Worm (Caenorhabditis elegans) whole organism, midembryonic: ENCODE data around the gene rad-54.L2.

Experiments
- T22C8.4 ChIP-seq: fragments of 200-800 bp; sonication (Bioruptor generic); IDR thresholded peaks from 2 replicates; pipeline ENCODE4 v1.3.6; 2022; ENCODE audit warnings: missing genetic modification characterization, missing compliant biosample characterization
- cog-1 ChIP-seq: sonication (generic microtip); optimal IDR thresholded peaks from 2 replicates; lab custom pipeline; 2016; ENCODE audit warnings: missing genetic modification characterization, missing compliant biosample characterization
- flt-1 ChIP-seq: fragments of 200-800 bp; sonication (Bioruptor generic); IDR thresholded peaks from 2 replicates; pipeline ENCODE4 v1.3.6; 2022; ENCODE audit warnings: missing genetic modification characterization, missing compliant biosample characterization
- ref-1 ChIP-seq: fragments of 200-800 bp; sonication (Bioruptor generic); conservative IDR thresholded peaks from 2 replicates; pipeline ENCODE4 v1.3.6; 2022; ENCODE audit warnings: missing genetic modification reagents, missing genetic modification characterization, missing compliant biosample characterization
- tab-1 ChIP-seq: fragments of 200-800 bp; sonication (Bioruptor generic); IDR thresholded peaks from 2 replicates; pipeline ENCODE4 v1.3.6; 2022; ENCODE audit warnings: missing genetic modification characterization, missing compliant biosample characterization
- ztf-29 ChIP-seq: fragments of 200-800 bp; sonication (Bioruptor generic); IDR thresholded peaks from 2 replicates; pipeline ENCODE4 v1.3.6; 2022; ENCODE audit warnings: missing genetic modification reagents, missing genetic modification characterization, missing compliant biosample characterization

DNA sequence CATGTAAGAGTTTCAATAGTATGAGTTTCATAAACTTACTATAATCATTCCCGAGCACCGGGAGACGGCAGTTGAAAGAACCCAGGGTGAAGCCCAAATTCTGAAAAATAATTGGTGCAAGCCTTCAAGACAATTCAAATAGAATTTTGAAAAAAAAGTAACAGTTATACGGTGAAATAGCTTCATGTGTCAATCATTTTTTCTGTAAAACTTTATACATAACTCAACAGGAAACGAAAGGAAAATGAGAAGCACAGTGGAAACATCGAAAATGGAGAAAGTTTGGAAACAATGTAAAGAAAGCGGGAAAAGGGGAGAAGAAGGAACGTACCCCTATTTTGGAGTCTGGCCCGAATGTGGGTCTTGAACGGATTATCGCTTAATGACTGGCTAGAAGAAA is 20.9 kb upstream of the rad-54.L2 start, which contains the start of gene C09G9.3:
- TF ChIP-seq ref-1 (GFP tag; lab: Robert Waterston, UW) (no peak), cog-1 (tag; lab: Kevin White, UChicago) (no peak), ztf-29 (no peak), flt-1 (no peak), tab-1 (GFP tag; lab: Robert Waterston, UW) (no peak), T22C8.4 (GFP tag; lab: Robert Waterston, UW) (no peak)
